Fruit fly (Drosophila melanogaster) whole organism, prepupa: ENCODE measurements around the gene CG32192.

Source experiments
- Blimp-1 ChIP-seq: fragments of 200-800 bp; sonication (Bioruptor generic); optimal IDR thresholded peaks from 3 replicates; lab custom pipeline; 2017; ENCODE audit warnings: missing biosample characterization, missing genetic modification characterization, mild to moderate bottlenecking, moderate library complexity, missing genetic modification reagents
- CG10631 ChIP-seq: fragments of 200-800 bp; sonication (Bioruptor generic); optimal IDR thresholded peaks from 2 replicates; lab custom pipeline; 2016; ENCODE audit warnings: missing biosample characterization, missing genetic modification characterization
- CG10669 ChIP-seq: fragments of 200-800 bp; sonication (Bioruptor generic); optimal IDR thresholded peaks from 3 replicates; lab custom pipeline; 2018; ENCODE audit warnings: missing biosample characterization, mild to moderate bottlenecking, missing genetic modification characterization, moderate library complexity
- CG11294 ChIP-seq: fragments of 200-800 bp; sonication (Bioruptor generic); IDR thresholded peaks from 2 replicates; pipeline ENCODE4 v1.3.6; 2022; ENCODE audit warnings: missing biosample characterization, missing genetic modification characterization
- CG11762 ChIP-seq: fragments of 200-800 bp; sonication (Bioruptor generic); optimal IDR thresholded peaks from 3 replicates; lab custom pipeline; 2016; ENCODE audit warnings: missing biosample characterization, missing genetic modification characterization; ENCODE audit not compliant: insufficient read depth
- CG15336 ChIP-seq: fragments of 200-800 bp; sonication (Bioruptor generic); IDR thresholded peaks from 2 replicates; pipeline ENCODE4 v1.3.6; 2022; ENCODE audit warnings: missing biosample characterization, missing genetic modification characterization
- CG1621 ChIP-seq: fragments of 200-800 bp; sonication (Bioruptor generic); optimal IDR thresholded peaks from 3 replicates; lab custom pipeline; 2018; ENCODE audit warnings: missing biosample characterization, mild to moderate bottlenecking, missing genetic modification characterization
- CG16779 ChIP-seq: fragments of 200-800 bp; sonication (Bioruptor generic); optimal IDR thresholded peaks from 3 replicates; lab custom pipeline; 2017; ENCODE audit warnings: missing biosample characterization, mild to moderate bottlenecking, missing genetic modification characterization
- CG3032 ChIP-seq: fragments of 200-800 bp; optimal IDR thresholded peaks from 2 replicates; lab custom pipeline; 2019; ENCODE audit warnings: missing biosample characterization, mild to moderate bottlenecking, missing genetic modification characterization, moderate library complexity
- CG32006 ChIP-seq: fragments of 200-800 bp; sonication (Bioruptor generic); optimal IDR thresholded peaks from 3 replicates; lab custom pipeline; 2017; ENCODE audit warnings: missing biosample characterization, mild to moderate bottlenecking, missing genetic modification characterization
- CG34406 ChIP-seq: fragments of 200-800 bp; sonication (Bioruptor generic); optimal IDR thresholded peaks from 3 replicates; lab custom pipeline; 2016; ENCODE audit warnings: missing biosample characterization, missing genetic modification characterization
- CG3919 ChIP-seq: fragments of 200-800 bp; sonication (Bioruptor generic); optimal IDR thresholded peaks from 3 replicates; lab custom pipeline; 2016; ENCODE audit warnings: missing biosample characterization, missing genetic modification characterization
- CG4318 ChIP-seq: fragments of 200-800 bp; sonication (Bioruptor generic); optimal IDR thresholded peaks from 3 replicates; lab custom pipeline; 2017; ENCODE audit warnings: missing biosample characterization, mild to moderate bottlenecking, missing genetic modification characterization
- CG6163 ChIP-seq: fragments of 200-800 bp; sonication (Bioruptor generic); IDR thresholded peaks from 3 replicates; pipeline ENCODE4 v1.3.6; 2022; ENCODE audit warnings: missing biosample characterization, missing genetic modification characterization
- CG6808 ChIP-seq: fragments of 200-800 bp; sonication (Bioruptor generic); optimal IDR thresholded peaks from 3 replicates; lab custom pipeline; 2017; ENCODE audit warnings: missing biosample characterization, missing genetic modification characterization, mild to moderate bottlenecking, moderate library complexity, missing genetic modification reagents
- CG6854 ChIP-seq: fragments of 200-800 bp; sonication (Bioruptor generic); optimal IDR thresholded peaks from 2 replicates; lab custom pipeline; 2017; ENCODE audit warnings: missing biosample characterization, mild to moderate bottlenecking, missing genetic modification characterization
- CG7368 ChIP-seq: fragments of 200-800 bp; sonication (Bioruptor generic); optimal IDR thresholded peaks from 3 replicates; lab custom pipeline; 2016; ENCODE audit warnings: missing biosample characterization, missing genetic modification characterization
- CG8119 ChIP-seq: fragments of 200-800 bp; sonication (Bioruptor generic); IDR thresholded peaks from 3 replicates; pipeline ENCODE4 v1.3.6; 2022; ENCODE audit warnings: missing biosample characterization, missing genetic modification characterization
- CG8319 ChIP-seq: fragments of 200-800 bp; sonication (Bioruptor generic); optimal IDR thresholded peaks from 3 replicates; lab custom pipeline; 2016; ENCODE audit warnings: missing biosample characterization, missing genetic modification characterization
- CG8632 ChIP-seq: fragments of 200-800 bp; sonication (Bioruptor generic); optimal IDR thresholded peaks from 3 replicates; lab custom pipeline; 2016; ENCODE audit warnings: missing biosample characterization, missing genetic modification characterization
- CG9139 ChIP-seq: fragments of 200-800 bp; sonication (Bioruptor generic); optimal IDR thresholded peaks from 3 replicates; lab custom pipeline; 2017; ENCODE audit warnings: missing biosample characterization, mild to moderate bottlenecking, missing genetic modification characterization
- Eip75B ChIP-seq: fragments of 200-800 bp; sonication (Bioruptor generic); optimal IDR thresholded peaks from 3 replicates; lab custom pipeline; 2016; ENCODE audit warnings: missing biosample characterization, missing genetic modification characterization
- Eip78C ChIP-seq: fragments of 200-800 bp; sonication (Bioruptor generic); peaks from one replicate; lab custom pipeline; 2016; ENCODE audit warnings: missing biosample characterization, missing genetic modification characterization
- Eip93F ChIP-seq: fragments of 200-800 bp; sonication (Bioruptor generic); optimal IDR thresholded peaks from 2 replicates; lab custom pipeline; 2016; ENCODE audit warnings: missing biosample characterization, mild to moderate bottlenecking, missing genetic modification characterization
- Ets21C ChIP-seq: fragments of 200-800 bp; sonication (Bioruptor generic); optimal IDR thresholded peaks from 3 replicates; lab custom pipeline; 2016; ENCODE audit warnings: missing biosample characterization, missing genetic modification characterization
- Ets96B ChIP-seq: fragments of 200-800 bp; optimal IDR thresholded peaks from 2 replicates; lab custom pipeline; 2019; ENCODE audit warnings: missing biosample characterization, mild to moderate bottlenecking, missing genetic modification characterization, moderate library complexity
- Gug ChIP-seq: fragments of 200-800 bp; sonication (Bioruptor generic); IDR thresholded peaks from 2 replicates; pipeline ENCODE4 v1.3.6; 2022; ENCODE audit warnings: missing biosample characterization, missing genetic modification characterization
- Hr38 ChIP-seq: sonication (Bioruptor generic); optimal IDR thresholded peaks from 2 replicates; lab custom pipeline; 2016; ENCODE audit warnings: missing biosample characterization, missing genetic modification characterization
- Hr39 ChIP-seq: fragments of 200-800 bp; sonication (Bioruptor generic); optimal IDR thresholded peaks from 2 replicates; lab custom pipeline; 2016; ENCODE audit warnings: missing biosample characterization, missing genetic modification characterization
- Hr4 ChIP-seq: fragments of 200-800 bp; sonication (Bioruptor generic); optimal IDR thresholded peaks from 3 replicates; lab custom pipeline; 2016; ENCODE audit warnings: missing biosample characterization, missing genetic modification characterization
- Lpt ChIP-seq: fragments of 200-800 bp; sonication (Bioruptor generic); optimal IDR thresholded peaks from 3 replicates; lab custom pipeline; 2016; ENCODE audit warnings: missing biosample characterization, missing genetic modification characterization
- OdsH ChIP-seq: fragments of 200-800 bp; sonication (Bioruptor generic); optimal IDR thresholded peaks from 3 replicates; lab custom pipeline; 2016; ENCODE audit warnings: missing biosample characterization, missing genetic modification characterization
- Smox ChIP-seq: fragments of 200-800 bp; sonication (Bioruptor generic); optimal IDR thresholded peaks from 3 replicates; lab custom pipeline; 2016; ENCODE audit warnings: missing biosample characterization, missing genetic modification characterization
- Sox102F ChIP-seq: fragments of 200-800 bp; sonication (Bioruptor generic); optimal IDR thresholded peaks from 2 replicates; lab custom pipeline; 2016; ENCODE audit warnings: missing biosample characterization, mild to moderate bottlenecking, missing genetic modification characterization
- Sox14 ChIP-seq: fragments of 200-800 bp; sonication (Bioruptor generic); optimal IDR thresholded peaks from 3 replicates; lab custom pipeline; 2016; ENCODE audit warnings: missing biosample characterization, missing genetic modification characterization
- achi ChIP-seq: fragments of 200-800 bp; sonication (Bioruptor generic); optimal IDR thresholded peaks from 3 replicates; lab custom pipeline; 2016; ENCODE audit warnings: missing biosample characterization, missing genetic modification characterization
- acj6 ChIP-seq: fragments of 200-800 bp; sonication (Bioruptor generic); optimal IDR thresholded peaks from 3 replicates; lab custom pipeline; 2016; ENCODE audit warnings: missing biosample characterization, missing genetic modification characterization
- cyc ChIP-seq: fragments of 200-800 bp; sonication (Bioruptor generic); optimal IDR thresholded peaks from 3 replicates; lab custom pipeline; 2016; ENCODE audit warnings: missing biosample characterization, missing genetic modification characterization
- dac ChIP-seq: fragments of 200-800 bp; sonication (Bioruptor generic); optimal IDR thresholded peaks from 2 replicates; lab custom pipeline; 2017; ENCODE audit warnings: missing biosample characterization, mild to moderate bottlenecking, missing genetic modification characterization
- esn ChIP-seq: fragments of 200-800 bp; sonication (Bioruptor generic); optimal IDR thresholded peaks from 2 replicates; lab custom pipeline; 2016; ENCODE audit warnings: missing biosample characterization, mild to moderate bottlenecking, missing genetic modification characterization, moderate library complexity
- fd59A ChIP-seq: fragments of 200-800 bp; sonication (Bioruptor generic); optimal IDR thresholded peaks from 2 replicates; lab custom pipeline; 2017; ENCODE audit warnings: missing biosample characterization, mild to moderate bottlenecking, missing genetic modification characterization, missing genetic modification reagents
- fd85E ChIP-seq: fragments of 200-800 bp; sonication (Bioruptor generic); optimal IDR thresholded peaks from 3 replicates; lab custom pipeline; 2016; ENCODE audit warnings: missing biosample characterization, missing genetic modification characterization
- fkh ChIP-seq: fragments of 200-800 bp; sonication (Bioruptor generic); optimal IDR thresholded peaks from 3 replicates; lab custom pipeline; 2017; ENCODE audit warnings: missing biosample characterization, mild to moderate bottlenecking, missing genetic modification characterization, moderate library complexity
- lz ChIP-seq: fragments of 200-800 bp; sonication (Bioruptor generic); optimal IDR thresholded peaks from 3 replicates; lab custom pipeline; 2016; ENCODE audit warnings: missing biosample characterization, missing genetic modification characterization
- net ChIP-seq: fragments of 200-800 bp; sonication (Bioruptor generic); optimal IDR thresholded peaks from 3 replicates; lab custom pipeline; 2016; ENCODE audit warnings: missing biosample characterization, missing genetic modification characterization
- salr ChIP-seq, 2 experiments: fragments of 200-800 bp; sonication (Bioruptor generic); optimal IDR thresholded peaks; 3 replicates each; lab custom pipeline; 2016 to 2018; ENCODE audit warnings: missing biosample characterization in 2 of 2, missing genetic modification characterization in 2 of 2, mild to moderate bottlenecking in 1 of 2
- spab ChIP-seq: fragments of 200-800 bp; sonication (Bioruptor generic); optimal IDR thresholded peaks from 2 replicates; lab custom pipeline; 2017; ENCODE audit warnings: missing biosample characterization, mild to moderate bottlenecking, missing genetic modification characterization, missing genetic modification reagents
- ss ChIP-seq, 2 experiments: fragments of 200-800 bp; sonication (Bioruptor generic); optimal IDR thresholded peaks; 2 replicates in 1 of 2; 3 replicates in 1 of 2; lab custom pipeline; 2017 to 2018; ENCODE audit warnings: mild to moderate bottlenecking in 2 of 2, missing biosample characterization in 2 of 2, missing genetic modification characterization in 2 of 2, moderate library complexity in 1 of 2
- svp ChIP-seq: fragments of 200-800 bp; sonication (Bioruptor generic); peaks from one replicate; lab custom pipeline; 2016; ENCODE audit warnings: missing biosample characterization, missing genetic modification characterization
- topi ChIP-seq: fragments of 200-800 bp; sonication (Bioruptor generic); optimal IDR thresholded peaks from 3 replicates; lab custom pipeline; 2016; ENCODE audit warnings: missing biosample characterization, missing genetic modification characterization
- vri ChIP-seq: fragments of 200-800 bp; sonication (Bioruptor generic); optimal IDR thresholded peaks from 3 replicates; lab custom pipeline; 2016; ENCODE audit warnings: missing biosample characterization, mild to moderate bottlenecking, missing genetic modification characterization

Gene CG32192

DNA sequence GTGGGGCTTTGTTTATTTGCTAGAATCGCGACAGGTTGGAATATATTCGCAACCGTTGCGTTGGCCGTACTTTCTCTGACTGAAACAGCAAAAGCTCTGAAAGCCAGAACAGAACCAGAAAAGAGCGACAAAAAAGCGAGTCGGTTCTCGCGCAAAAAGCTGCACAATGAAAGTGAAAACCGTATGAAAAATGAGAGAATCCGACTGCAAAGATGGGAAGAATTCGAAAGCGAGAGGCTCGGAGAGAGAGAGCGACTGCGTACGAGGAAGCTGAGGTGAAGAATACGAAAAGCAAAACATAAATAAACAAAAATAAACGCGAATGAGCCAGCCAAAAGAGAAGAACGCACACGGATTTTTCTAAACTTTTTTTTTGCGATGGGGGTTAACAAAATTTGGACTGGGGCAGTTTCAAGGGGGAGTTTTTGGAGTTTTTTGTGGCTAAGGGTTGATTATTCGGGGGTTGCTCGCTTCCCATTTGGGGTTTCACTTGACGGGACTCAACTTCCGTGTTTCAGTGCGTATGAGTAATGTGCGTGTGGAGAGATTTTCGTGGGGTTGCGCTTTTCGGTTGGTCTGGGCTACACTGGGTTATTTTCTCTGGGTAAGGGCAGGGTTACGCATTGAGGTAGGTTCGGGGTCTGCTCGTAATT, 21.7 kb downstream of the CG32192 start:
- TF ChIP-seq CG16779: peak; percentile 32
- TF ChIP-seq CG32006 (GFP tag; lab: Kevin White, UChicago): peak; percentile 25
- no peak for TF ChIP-seq CG11762 (GFP tag; lab: Kevin White, UChicago)
- peak; percentile 0 for TF ChIP-seq CG3919
- peak; percentile 24 for TF ChIP-seq Eip93F (GFP tag; lab: Kevin White, UChicago)
- TF ChIP-seq achi (GFP tag; lab: Kevin White, UChicago): no peak
- TF ChIP-seq Eip75B (GFP tag; lab: Kevin White, UChicago): peak; percentile 42
- no peak for TF ChIP-seq Smox
- peak; percentile 59 for TF ChIP-seq vri
- TF ChIP-seq esn: peak; percentile 30
- peak; percentile 44; the same call in 1 of the 2 replicates for TF ChIP-seq CG15336 (GFP tag; lab: Robert Waterston, UW)
- peak; percentile 12 for TF ChIP-seq CG1621 (tag; lab: Kevin White, UChicago)
- no peak for TF ChIP-seq acj6 (GFP tag; lab: Kevin White, UChicago)
- 0 out of 3 replicates have a peak, but pooled peaks have one; percentile 33 for TF ChIP-seq CG8119 (GFP tag; lab: Robert Waterston, UW)
- peak; percentile 62 to 67 for TF ChIP-seq ss (GFP tag; optimal IDR thresholded peaks at IDR 0.05; lab: Kevin White, UChicago)
- TF ChIP-seq CG34406: no peak
- TF ChIP-seq Hr4 (GFP tag; lab: Kevin White, UChicago): no peak
- no peak for TF ChIP-seq OdsH (GFP tag; lab: Kevin White, UChicago)
- peak; percentile 25 for TF ChIP-seq CG8632
- no peak for TF ChIP-seq Hr38 (GFP tag; lab: Kevin White, UChicago)
- TF ChIP-seq CG9139 (GFP tag; lab: Kevin White, UChicago): peak; percentile 69
- TF ChIP-seq fkh: no peak
- TF ChIP-seq fd59A: no peak
- peak; percentile 28 for TF ChIP-seq Eip78C (GFP tag; lab: Kevin White, UChicago)
- TF ChIP-seq CG3032 (tag; lab: Kevin White, UChicago): peak; percentile 16
- TF ChIP-seq Ets21C (GFP tag; lab: Kevin White, UChicago): no peak
- TF ChIP-seq salr (GFP tag; optimal IDR thresholded peaks at IDR 0.05; lab: Kevin White, UChicago): no peak
- TF ChIP-seq topi (GFP tag; lab: Kevin White, UChicago): peak; percentile 7
- peak; percentile 68; the same call in 2 of the 3 replicates for TF ChIP-seq CG6163 (GFP tag; lab: Robert Waterston, UW)
- TF ChIP-seq svp (GFP tag; lab: Kevin White, UChicago): peak; percentile 31
- TF ChIP-seq cyc (GFP tag; lab: Kevin White, UChicago): no peak
- peak; percentile 1 for TF ChIP-seq net (GFP tag; lab: Kevin White, UChicago)
- no peak for TF ChIP-seq Lpt (GFP tag; lab: Kevin White, UChicago)
- TF ChIP-seq Blimp-1 (GFP tag; lab: Kevin White, UChicago): peak; percentile 98
- no peak for TF ChIP-seq Ets96B (tag; lab: Kevin White, UChicago)
- no peak for TF ChIP-seq CG8319
- no peak for TF ChIP-seq CG7368 (GFP tag; lab: Kevin White, UChicago)
- TF ChIP-seq CG6808 (GFP tag; lab: Kevin White, UChicago): peak; percentile 64
- no peak for TF ChIP-seq lz (GFP tag; lab: Kevin White, UChicago)
- no peak for TF ChIP-seq Hr39 (GFP tag; lab: Kevin White, UChicago)
- TF ChIP-seq CG6854 (GFP tag; lab: Kevin White, UChicago): peak; percentile 81
- peak; percentile 32 for TF ChIP-seq CG10669 (GFP tag; lab: Kevin White, UChicago)
- TF ChIP-seq CG11294 (GFP tag; lab: Robert Waterston, UW): no peak
- TF ChIP-seq fd85E (GFP tag; lab: Kevin White, UChicago): no peak
- no peak for TF ChIP-seq CG10631
- no peak for TF ChIP-seq Gug
- peak; percentile 13 for TF ChIP-seq spab (GFP tag; lab: Kevin White, UChicago)
- no peak for TF ChIP-seq CG4318 (GFP tag; lab: Kevin White, UChicago)
- peak; percentile 67 for TF ChIP-seq Sox102F (GFP tag; lab: Kevin White, UChicago)
- TF ChIP-seq Sox14 (GFP tag; lab: Kevin White, UChicago): peak; percentile 8
- no peak for TF ChIP-seq dac (GFP tag; lab: Kevin White, UChicago)
